Worm (Caenorhabditis elegans): ENCODE data around the gene npl-10.
A peak's percentile ranks its signal among the peaks of the same experiment; 100 is the strongest.
"Not testable (repeated sequence)": the region's sequence is repeated elsewhere in the genome, so short reads cannot be mapped to it uniquely, and the experiment has no call there.

- not testable (repeated sequence) for TF ChIP-seq klf-2 (GFP tag; conservative IDR thresholded peaks at IDR 0.05); T22C8.4 (GFP tag; IDR thresholded peaks at IDR 0.05); med-1 (GFP tag; optimal IDR thresholded peaks at IDR 0.05; ENCODE audit: insufficient read depth); ztf-23 (GFP tag; IDR thresholded peaks at IDR 0.05); cog-1 (tag; optimal IDR thresholded peaks at IDR 0.05); ztf-29 (GFP tag; IDR thresholded peaks at IDR 0.05)
- peak; percentile 85 for TF ChIP-seq flt-1 (GFP tag; IDR thresholded peaks at IDR 0.05)
- peak; percentile 40; the same call in 1 of the 2 replicates for TF ChIP-seq ref-1 (GFP tag; conservative IDR thresholded peaks at IDR 0.05)
Observed at ce11 chrIII:3897116-3897845, 38.4 kb downstream of the npl-10 start.
